Worm (Caenorhabditis elegans): ENCODE measurements around the gene Y42A5A.1.

Y42A5A.1 gene

ce11 chrV:11141179-11141578, 53.4 kb downstream of the Y42A5A.1 start, which contains the start of gene folt-1:
Gene folt-1, plus strand, starts transcription at chrV:11141479.
- TF ChIP-seq ceh-16 (tag; optimal IDR thresholded peaks at IDR 0.05) (no peak), fos-1 (tag; optimal IDR thresholded peaks at IDR 0.05) (no peak), ama-1 (optimal IDR thresholded peaks at IDR 0.05) (no peak)

- TF ChIP-seq sem-4 (tag; optimal IDR thresholded peaks at IDR 0.05) (no peak), sma-9 (GFP tag; optimal IDR thresholded peaks at IDR 0.05) (no peak), sma-9 (tag; optimal IDR thresholded peaks at IDR 0.05) (no peak), unc-39 (tag; optimal IDR thresholded peaks at IDR 0.05) (no peak)
These were observed 56.9 kb downstream of the Y42A5A.1 start, which contains the start of gene C06H2.7 for ce11 chrV:11144694-11145093. Gene C06H2.7, minus strand, starts transcription at chrV:11144794.

ce11 chrV:11146958-11147779, 59.4 kb downstream of the Y42A5A.1 start, which contains the start of the genes T19C4.24 and nlp-33:
Gene T19C4.24, minus strand, starts transcription at chrV:11147008.
Gene nlp-33, plus strand, starts transcription at chrV:11147346.
- TF ChIP-seq sma-9 (GFP tag; optimal IDR thresholded peaks at IDR 0.05) = peak; percentile 37
- no peak for TF ChIP-seq sma-9 (tag; optimal IDR thresholded peaks at IDR 0.05)
- TF ChIP-seq lin-11 (tag; optimal IDR thresholded peaks at IDR 0.05) = no peak
- TF ChIP-seq lin-39 (tag; optimal IDR thresholded peaks at IDR 0.05) = no peak
- TF ChIP-seq crh-2 (tag; optimal IDR thresholded peaks at IDR 0.05) = peak; percentile 4
- peak; percentile 94 for TF ChIP-seq ama-1 (optimal IDR thresholded peaks at IDR 0.05)
- peak; percentile 72 for TF ChIP-seq sma-3 (GFP tag; optimal IDR thresholded peaks at IDR 0.05)
- TF ChIP-seq nhr-25 (tag; optimal IDR thresholded peaks at IDR 0.05) = peak; percentile 87
- peak; percentile 28 for TF ChIP-seq blmp-1 (tag; optimal IDR thresholded peaks at IDR 0.05; ENCODE audit: insufficient read depth)
- no peak for TF ChIP-seq ztf-1 (GFP tag; conservative IDR thresholded peaks at IDR 0.05)

Measured in whole organism, L2 larva.